Worm (Caenorhabditis elegans) whole organism, L2 larva: ENCODE results near the gene C14H10.2.

Experiments
- C34F6.9 ChIP-seq: fragments of 150-350 bp; optimal IDR thresholded peaks from 2 replicates; lab custom pipeline; 2014; ENCODE audit warnings: missing biosample characterization, missing genetic modification characterization
- R02D3.7 ChIP-seq: fragments of 150-350 bp; optimal IDR thresholded peaks from 2 replicates; lab custom pipeline; 2014; ENCODE audit warnings: missing biosample characterization, missing genetic modification characterization
- ZK546.5 ChIP-seq: sonication (generic microtip); optimal IDR thresholded peaks from 2 replicates; lab custom pipeline; 2017; ENCODE audit warnings: missing biosample characterization, missing genetic modification characterization
- aly-2 ChIP-seq: fragments of 150-350 bp; optimal IDR thresholded peaks from 2 replicates; lab custom pipeline; 2014; ENCODE audit warnings: missing biosample characterization, missing genetic modification characterization
- ama-1 ChIP-seq: fragments of 150-350 bp; optimal IDR thresholded peaks from 2 replicates; lab custom pipeline; 2018; ENCODE audit warnings: inconsistent platforms
- blmp-1 ChIP-seq: sonication (generic microtip); optimal IDR thresholded peaks from 2 replicates; lab custom pipeline; 2017; ENCODE audit warnings: missing genetic modification characterization, mild to moderate bottlenecking, missing compliant biosample characterization, antibody characterized with exemption, moderate library complexity; ENCODE audit not compliant: insufficient read depth
- ceh-16 ChIP-seq: fragments of 150-350 bp; optimal IDR thresholded peaks from 2 replicates; lab custom pipeline; 2014; ENCODE audit warnings: missing biosample characterization, missing genetic modification characterization
- ceh-82 ChIP-seq: fragments of 150-350 bp; optimal IDR thresholded peaks from 2 replicates; lab custom pipeline; 2014; ENCODE audit warnings: missing biosample characterization, missing genetic modification characterization
- crh-2 ChIP-seq: sonication (generic microtip); optimal IDR thresholded peaks from 2 replicates; lab custom pipeline; 2017; ENCODE audit warnings: missing biosample characterization, missing genetic modification characterization
- egl-27 ChIP-seq: sonication (generic microtip); optimal IDR thresholded peaks from 3 replicates; lab custom pipeline; 2017; ENCODE audit warnings: missing biosample characterization, missing genetic modification reagents, missing genetic modification characterization
- elt-3 ChIP-seq: sonication (generic microtip); optimal IDR thresholded peaks from 2 replicates; lab custom pipeline; 2017; ENCODE audit warnings: missing biosample characterization, missing genetic modification characterization
- fos-1 ChIP-seq: fragments of 150-350 bp; optimal IDR thresholded peaks from 2 replicates; lab custom pipeline; 2014; ENCODE audit warnings: missing biosample characterization, missing genetic modification characterization
- gmeb-1 ChIP-seq: fragments of 150-350 bp; optimal IDR thresholded peaks from 2 replicates; lab custom pipeline; 2014; ENCODE audit warnings: missing biosample characterization, missing genetic modification characterization
- lin-11 ChIP-seq: fragments of 150-350 bp; sonication (generic microtip); optimal IDR thresholded peaks from 2 replicates; lab custom pipeline; 2014; ENCODE audit warnings: missing biosample characterization, missing genetic modification characterization, inconsistent platforms, mixed read lengths
- lin-39 ChIP-seq: fragments of 150-350 bp; optimal IDR thresholded peaks from 2 replicates; lab custom pipeline; 2014; ENCODE audit warnings: missing biosample characterization, missing genetic modification reagents, missing genetic modification characterization
- lsy-2 ChIP-seq, 2 experiments: fragments of 150-350 bp in 1 of 2; sonication (generic microtip) in 1 of 2; optimal IDR thresholded peaks; 2 replicates each; lab custom pipeline; 2014 to 2017; ENCODE audit warnings: missing biosample characterization in 2 of 2, missing genetic modification characterization in 2 of 2
- mab-5 ChIP-seq: fragments of 150-350 bp; optimal IDR thresholded peaks from 2 replicates; lab custom pipeline; 2014; ENCODE audit warnings: missing biosample characterization, missing genetic modification characterization
- mbf-1 ChIP-seq: sonication (generic microtip); optimal IDR thresholded peaks from 2 replicates; lab custom pipeline; 2017; ENCODE audit warnings: missing biosample characterization, missing genetic modification characterization
- mdl-1 ChIP-seq, 2 experiments: fragments of 150-350 bp in 1 of 2; sonication (generic microtip) in 1 of 2; optimal IDR thresholded peaks; 2 replicates each; lab custom pipeline; 2017; ENCODE audit warnings: missing biosample characterization in 2 of 2, missing genetic modification characterization in 2 of 2
- nhr-11 ChIP-seq: fragments of 150-350 bp; optimal IDR thresholded peaks from 2 replicates; lab custom pipeline; 2014; ENCODE audit warnings: missing biosample characterization, missing genetic modification characterization
- nhr-12 ChIP-seq: fragments of 150-350 bp; optimal IDR thresholded peaks from 2 replicates; lab custom pipeline; 2014; ENCODE audit warnings: missing biosample characterization, missing genetic modification characterization
- nhr-129 ChIP-seq: fragments of 150-350 bp; optimal IDR thresholded peaks from 2 replicates; lab custom pipeline; 2014; ENCODE audit warnings: missing biosample characterization, missing genetic modification characterization
- nhr-23 ChIP-seq: fragments of 150-350 bp; optimal IDR thresholded peaks from 2 replicates; lab custom pipeline; 2014; ENCODE audit warnings: missing biosample characterization, missing genetic modification reagents, missing genetic modification characterization
- nhr-77 ChIP-seq: fragments of 150-350 bp; optimal IDR thresholded peaks from 2 replicates; lab custom pipeline; 2014; ENCODE audit warnings: missing biosample characterization, missing genetic modification characterization
- sem-4 ChIP-seq: fragments of 150-350 bp; optimal IDR thresholded peaks from 2 replicates; lab custom pipeline; 2014; ENCODE audit warnings: missing biosample characterization, missing genetic modification reagents, missing genetic modification characterization
- skn-1 ChIP-seq: sonication (generic microtip); optimal IDR thresholded peaks from 2 replicates; lab custom pipeline; 2017; ENCODE audit warnings: missing biosample characterization, missing genetic modification characterization
- sma-9 ChIP-seq, 2 experiments: fragments of 150-350 bp in 1 of 2; sonication (generic microtip) in 1 of 2; optimal IDR thresholded peaks; 2 replicates each; lab custom pipeline; 2014 to 2016; ENCODE audit warnings: missing genetic modification characterization in 2 of 2, mild to moderate bottlenecking in 1 of 2, missing biosample characterization in 1 of 2, missing compliant biosample characterization in 1 of 2, missing genetic modification reagents in 1 of 2, moderate library complexity in 1 of 2
- snpc-4 ChIP-seq: fragments of 150-350 bp; optimal IDR thresholded peaks from 2 replicates; lab custom pipeline; 2014; ENCODE audit warnings: missing biosample characterization, missing genetic modification characterization
- unc-55 ChIP-seq: fragments of 150-350 bp; sonication (generic microtip); optimal IDR thresholded peaks from 3 replicates; lab custom pipeline; 2014; ENCODE audit warnings: missing biosample characterization, missing genetic modification reagents, missing genetic modification characterization
- unc-62 ChIP-seq: fragments of 150-350 bp; optimal IDR thresholded peaks from 2 replicates; lab custom pipeline; 2014; ENCODE audit warnings: missing biosample characterization, missing genetic modification reagents, missing genetic modification characterization
- ztf-1 ChIP-seq: fragments of 200-800 bp; sonication (Bioruptor generic); conservative IDR thresholded peaks from 2 replicates; pipeline ENCODE4 v1.3.6; 2022; ENCODE audit warnings: missing genetic modification characterization, missing compliant biosample characterization
- ztf-11 ChIP-seq: sonication (generic microtip); optimal IDR thresholded peaks from 2 replicates; lab custom pipeline; 2017; ENCODE audit warnings: missing biosample characterization, missing genetic modification characterization
- ztf-4 ChIP-seq: fragments of 150-350 bp; optimal IDR thresholded peaks from 2 replicates; lab custom pipeline; 2014; ENCODE audit warnings: missing biosample characterization, missing genetic modification characterization

C14H10.2 gene

DNA sequence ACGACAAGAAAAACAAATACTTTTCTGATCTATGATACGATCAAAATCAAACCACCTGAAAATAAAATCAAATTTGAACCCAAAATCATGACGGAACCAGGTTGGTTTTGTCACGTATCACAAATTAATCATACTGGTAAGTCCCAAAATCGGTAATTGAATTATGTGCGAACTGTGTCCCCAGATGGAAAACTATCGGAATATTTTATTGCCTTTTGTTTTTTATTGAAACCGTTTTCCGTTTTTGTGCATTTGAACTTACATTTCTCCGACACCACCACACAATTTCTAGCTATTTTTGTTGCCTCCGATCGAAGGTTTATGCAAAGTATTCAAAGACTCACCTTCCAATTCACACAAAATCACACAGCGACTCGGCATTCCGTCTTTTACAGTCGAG, 20.7 kb upstream of the C14H10.2 start, which contains the start of gene F41E7.2:
F41E7.2 (plus strand) TSS at position 301 of the 400 bp plus-strand sequence.
- no peak for TF ChIP-seq gmeb-1 (tag; lab: Kevin White, UChicago)
- no peak for TF ChIP-seq nhr-12 (tag; lab: Kevin White, UChicago)
- TF ChIP-seq ztf-11 (tag; lab: Kevin White, UChicago) = no peak
- no peak for TF ChIP-seq skn-1 (tag; lab: Kevin White, UChicago)
- TF ChIP-seq ceh-16 (tag; lab: Kevin White, UChicago) = no peak
- no peak for TF ChIP-seq elt-3
- TF ChIP-seq ZK546.5 (tag; lab: Kevin White, UChicago) = no peak
- TF ChIP-seq ceh-82 (tag; lab: Kevin White, UChicago) = no peak
- no peak for TF ChIP-seq blmp-1 (tag; lab: Kevin White, UChicago)
- no peak for TF ChIP-seq lin-11 (tag; lab: Kevin White, UChicago)
- TF ChIP-seq fos-1 = no peak
- TF ChIP-seq C34F6.9 = no peak

ce11 chrX:10262299-10262698, 9.6 kb upstream of the C14H10.2 start:
- no peak for TF ChIP-seq egl-27 (tag; lab: Kevin White, UChicago)
- no peak for TF ChIP-seq aly-2 (tag; lab: Kevin White, UChicago)
- no peak for TF ChIP-seq crh-2 (tag; lab: Kevin White, UChicago)
- no peak for TF ChIP-seq ama-1
- TF ChIP-seq mab-5 (tag; lab: Kevin White, UChicago) = no peak

ce11 chrX:10260035-10260434, 7.4 kb upstream of the C14H10.2 start, which contains the start of gene C32A9.1:
Gene C32A9.1 (minus strand): TSS chrX:10260135.
- TF ChIP-seq lin-39 (tag; lab: Kevin White, UChicago) = no peak
- TF ChIP-seq elt-3 = no peak
- no peak for TF ChIP-seq skn-1 (tag; lab: Kevin White, UChicago)
- no peak for TF ChIP-seq ama-1
- no peak for TF ChIP-seq nhr-77
- no peak for TF ChIP-seq lsy-2 (tag; optimal IDR thresholded peaks at IDR 0.05; lab: Kevin White, UChicago)
- TF ChIP-seq sem-4 (tag; lab: Kevin White, UChicago) = no peak
- TF ChIP-seq unc-62 = no peak

DNA sequence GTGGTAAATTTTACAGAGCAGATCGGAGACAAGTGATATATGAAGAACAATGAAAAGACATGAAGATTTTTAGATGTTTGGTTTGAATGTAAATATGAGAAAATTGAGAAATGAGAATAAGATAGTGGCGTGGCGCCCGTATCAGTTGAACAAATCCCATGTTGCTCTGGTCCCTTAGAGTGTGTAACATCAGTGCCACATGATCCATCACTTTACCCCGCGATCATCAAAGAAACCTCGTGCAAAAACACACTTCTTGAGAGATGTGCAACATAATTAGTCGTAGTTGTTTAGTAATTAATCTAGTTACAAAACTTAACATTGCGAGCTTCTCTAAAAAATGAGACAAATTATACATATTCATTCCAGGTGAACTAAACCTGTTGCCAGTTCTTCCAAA, 1.4 kb upstream of the C14H10.2 start:
- TF ChIP-seq snpc-4 (tag; lab: Kevin White, UChicago) = no peak
- no peak for TF ChIP-seq mab-5 (tag; lab: Kevin White, UChicago)
- no peak for TF ChIP-seq ama-1
- TF ChIP-seq ztf-4 = no peak
- TF ChIP-seq nhr-129 (tag; lab: Kevin White, UChicago) = peak; percentile 40
- TF ChIP-seq C34F6.9 = no peak
- TF ChIP-seq lin-11 (tag; lab: Kevin White, UChicago) = no peak
- no peak for TF ChIP-seq lin-39 (tag; lab: Kevin White, UChicago)

ce11 chrX:10249685-10250084, 3.0 kb downstream of the C14H10.2 start:
- no peak for TF ChIP-seq egl-27 (tag; lab: Kevin White, UChicago)
- TF ChIP-seq ztf-1 (GFP tag; lab: Robert Waterston, UW) = no peak
- no peak for TF ChIP-seq ztf-4
- TF ChIP-seq mbf-1 (tag; lab: Kevin White, UChicago) = no peak
- TF ChIP-seq ceh-82 (tag; lab: Kevin White, UChicago) = no peak
- TF ChIP-seq sma-9 (GFP tag; optimal IDR thresholded peaks at IDR 0.05; lab: Kevin White, UChicago) = no peak
- TF ChIP-seq sma-9 (tag; optimal IDR thresholded peaks at IDR 0.05; lab: Kevin White, UChicago) = no peak
- TF ChIP-seq unc-55 (GFP tag; lab: Kevin White, UChicago) = no peak
- no peak for TF ChIP-seq nhr-23 (tag; lab: Kevin White, UChicago)
- no peak for TF ChIP-seq R02D3.7
- no peak for TF ChIP-seq nhr-11 (tag; lab: Kevin White, UChicago)
- TF ChIP-seq crh-2 (tag; lab: Kevin White, UChicago) = no peak

ce11 chrX:10245617-10246016, 7.1 kb downstream of the C14H10.2 start:
- TF ChIP-seq mdl-1 (tag; optimal IDR thresholded peaks at IDR 0.05; lab: Kevin White, UChicago) (no peak), ceh-16 (tag; lab: Kevin White, UChicago) (peak; percentile 93), blmp-1 (tag; lab: Kevin White, UChicago) (peak; percentile 72), sma-9 (GFP tag; optimal IDR thresholded peaks at IDR 0.05; lab: Kevin White, UChicago) (peak; percentile 27), sma-9 (tag; optimal IDR thresholded peaks at IDR 0.05; lab: Kevin White, UChicago) (no peak)
